Fruit fly (Drosophila melanogaster) whole organism, embryonic: Measurements from ENCODE around the gene CG6959.

Experiments
- ATbp ChIP-seq: fragments of 200-800 bp; sonication (Bioruptor generic); optimal IDR thresholded peaks from 2 replicates; lab custom pipeline; 2017; ENCODE audit warnings: missing biosample characterization, mild to moderate bottlenecking, missing genetic modification characterization, missing genetic modification reagents
- Abd-B ChIP-seq: fragments of 200-800 bp; sonication (Bioruptor generic); optimal IDR thresholded peaks from 2 replicates; lab custom pipeline; 2018; ENCODE audit warnings: missing biosample characterization, mild to moderate bottlenecking, missing genetic modification characterization, moderate library complexity
- Atf-2 ChIP-seq: fragments of 200-800 bp; sonication (Bioruptor generic); optimal IDR thresholded peaks from 2 replicates; lab custom pipeline; 2016; ENCODE audit warnings: missing biosample characterization, missing genetic modification characterization
- CG10565 ChIP-seq: fragments of 200-800 bp; sonication (Bioruptor generic); optimal IDR thresholded peaks from 3 replicates; lab custom pipeline; 2016; ENCODE audit warnings: missing biosample characterization, mild to moderate bottlenecking, missing genetic modification characterization
- CG10979 ChIP-seq: fragments of 200-800 bp; sonication (Bioruptor generic); optimal IDR thresholded peaks from 2 replicates; lab custom pipeline; 2018; ENCODE audit warnings: missing biosample characterization, mild to moderate bottlenecking, missing genetic modification characterization, moderate library complexity
- CG11723 ChIP-seq: fragments of 200-800 bp; sonication (Bioruptor generic); optimal IDR thresholded peaks from 2 replicates; lab custom pipeline; 2017; ENCODE audit warnings: missing biosample characterization, mild to moderate bottlenecking, missing genetic modification characterization
- CG14050 ChIP-seq: fragments of 200-800 bp; sonication (Bioruptor generic); IDR thresholded peaks from 3 replicates; pipeline ENCODE4 v1.3.6; 2022; ENCODE audit warnings: missing biosample characterization, missing genetic modification characterization
- CG17568 ChIP-seq: fragments of 200-800 bp; sonication (Bioruptor generic); optimal IDR thresholded peaks from 2 replicates; lab custom pipeline; 2018; ENCODE audit warnings: missing biosample characterization, mild to moderate bottlenecking, missing genetic modification characterization, moderate library complexity
- CG17829 ChIP-seq: fragments of 200-800 bp; optimal IDR thresholded peaks from 2 replicates; lab custom pipeline; 2019; ENCODE audit warnings: missing biosample characterization, mild to moderate bottlenecking, missing genetic modification characterization, moderate library complexity
- CG2199 ChIP-seq: fragments of 200-800 bp; sonication (Bioruptor generic); IDR thresholded peaks from 3 replicates; pipeline ENCODE4 v1.3.6; 2022; ENCODE audit warnings: missing biosample characterization, missing genetic modification characterization
- CG2875 ChIP-seq: fragments of 200-800 bp; sonication (Bioruptor generic); optimal IDR thresholded peaks from 2 replicates; lab custom pipeline; 2017; ENCODE audit warnings: missing biosample characterization, mild to moderate bottlenecking, missing genetic modification characterization, missing genetic modification reagents
- CG31388 ChIP-seq: fragments of 200-800 bp; sonication (Bioruptor generic); optimal IDR thresholded peaks from 2 replicates; lab custom pipeline; 2016; ENCODE audit warnings: missing biosample characterization, missing genetic modification characterization
- CG33213 ChIP-seq: fragments of 200-800 bp; sonication (Bioruptor generic); optimal IDR thresholded peaks from 3 replicates; lab custom pipeline; 2016; ENCODE audit warnings: missing biosample characterization, missing genetic modification characterization
- CG42726 ChIP-seq: fragments of 200-800 bp; sonication (Bioruptor generic); IDR thresholded peaks from 2 replicates; pipeline ENCODE4 v1.3.6; 2022; ENCODE audit warnings: missing biosample characterization, missing genetic modification characterization; ENCODE audit not compliant: partially characterized antibody
- CG5245 ChIP-seq: fragments of 200-800 bp; sonication (Bioruptor generic); optimal IDR thresholded peaks from 3 replicates; lab custom pipeline; 2016; ENCODE audit warnings: missing biosample characterization, missing genetic modification characterization
- CG6689 ChIP-seq: fragments of 200-800 bp; sonication (Bioruptor generic); IDR thresholded peaks from 2 replicates; pipeline ENCODE4 v1.3.6; 2022; ENCODE audit warnings: missing biosample characterization, missing genetic modification characterization
- CG7357 ChIP-seq: fragments of 200-800 bp; sonication (Bioruptor generic); IDR thresholded peaks from 3 replicates; pipeline ENCODE4 v1.3.6; 2022; ENCODE audit warnings: missing biosample characterization, missing genetic modification characterization
- CkIIα-i1 ChIP-seq: fragments of 200-800 bp; sonication (Bioruptor generic); IDR thresholded peaks from 2 replicates; pipeline ENCODE4 v1.3.6; 2022; ENCODE audit warnings: missing biosample characterization, missing genetic modification characterization
- Doc2 ChIP-seq: fragments of 200-800 bp; sonication (Bioruptor generic); IDR thresholded peaks from 2 replicates; pipeline ENCODE4 v1.3.6; 2022; ENCODE audit warnings: missing biosample characterization, missing genetic modification characterization
- Dp ChIP-seq: fragments of 200-800 bp; sonication (Bioruptor generic); optimal IDR thresholded peaks from 2 replicates; lab custom pipeline; 2018; ENCODE audit warnings: missing biosample characterization, mild to moderate bottlenecking, missing genetic modification characterization, moderate library complexity
- Fer3 ChIP-seq: fragments of 200-800 bp; sonication (Bioruptor generic); optimal IDR thresholded peaks from 2 replicates; lab custom pipeline; 2018; ENCODE audit warnings: missing biosample characterization, mild to moderate bottlenecking, missing genetic modification characterization, moderate library complexity
- Hr39 ChIP-seq: fragments of >200 bp; optimal IDR thresholded peaks from 2 replicates; lab custom pipeline; 2017
- Hr78 ChIP-seq, 2 experiments: fragments of 200-800 bp in 1 of 2; fragments of >200 bp in 1 of 2; sonication (Bioruptor generic) in 1 of 2; optimal IDR thresholded peaks; 2 replicates each; lab custom pipeline; 2017 to 2019; ENCODE audit warnings: missing biosample characterization in 2 of 2, missing genetic modification characterization in 2 of 2, mild to moderate bottlenecking in 1 of 2, moderate library complexity in 1 of 2
- Lim3 ChIP-seq: fragments of 200-800 bp; sonication (Bioruptor generic); IDR thresholded peaks from 2 replicates; pipeline ENCODE4 v1.3.6; 2022; ENCODE audit warnings: missing biosample characterization, missing genetic modification characterization
- Max ChIP-seq: fragments of 200-800 bp; sonication (Bioruptor generic); optimal IDR thresholded peaks from 2 replicates; lab custom pipeline; 2016; ENCODE audit warnings: missing biosample characterization, mild to moderate bottlenecking, missing genetic modification characterization
- NK7.1 ChIP-seq: fragments of 200-800 bp; sonication (Bioruptor generic); optimal IDR thresholded peaks from 3 replicates; lab custom pipeline; 2016; ENCODE audit warnings: missing biosample characterization, missing genetic modification characterization
- Pdp1 ChIP-seq, 2 experiments: fragments of 200-800 bp; sonication (Bioruptor generic); optimal IDR thresholded peaks; 3 replicates each; lab custom pipeline; 2016; ENCODE audit warnings: missing biosample characterization in 2 of 2, missing genetic modification characterization in 2 of 2, mild to moderate bottlenecking in 1 of 2, moderate library complexity in 1 of 2
- Side ChIP-seq: fragments of 200-800 bp; sonication (Bioruptor generic); optimal IDR thresholded peaks from 2 replicates; lab custom pipeline; 2016; ENCODE audit warnings: missing biosample characterization, missing genetic modification characterization
- Xbp1 ChIP-seq: fragments of 200-800 bp; sonication (Bioruptor generic); optimal IDR thresholded peaks from 3 replicates; lab custom pipeline; 2016; ENCODE audit warnings: missing biosample characterization, mild to moderate bottlenecking, missing genetic modification characterization
- al ChIP-seq: fragments of 200-800 bp; sonication (Bioruptor generic); IDR thresholded peaks from 2 replicates; pipeline ENCODE4 v1.3.6; 2022; ENCODE audit warnings: missing biosample characterization, missing genetic modification characterization
- bcd ChIP-seq: fragments of 200-800 bp; sonication (Bioruptor generic); optimal IDR thresholded peaks from 2 replicates; lab custom pipeline; 2017; ENCODE audit warnings: missing biosample characterization, mild to moderate bottlenecking, missing genetic modification characterization
- btn ChIP-seq: fragments of 200-800 bp; sonication (Bioruptor generic); optimal IDR thresholded peaks from 2 replicates; lab custom pipeline; 2016; ENCODE audit warnings: missing biosample characterization, missing genetic modification characterization
- cad ChIP-seq: fragments of >200 bp; optimal IDR thresholded peaks from 2 replicates; lab custom pipeline; 2017; ENCODE audit warnings: missing biosample characterization, missing genetic modification characterization
- crc ChIP-seq: fragments of 200-800 bp; sonication (Bioruptor generic); optimal IDR thresholded peaks from 2 replicates; lab custom pipeline; 2016; ENCODE audit warnings: missing biosample characterization, missing genetic modification characterization
- emc ChIP-seq: fragments of 200-800 bp; sonication (Bioruptor generic); optimal IDR thresholded peaks from 2 replicates; lab custom pipeline; 2016; ENCODE audit warnings: missing biosample characterization, missing genetic modification characterization
- ems ChIP-seq: fragments of 200-800 bp; sonication (Bioruptor generic); optimal IDR thresholded peaks from 3 replicates; lab custom pipeline; 2016; ENCODE audit warnings: missing biosample characterization, missing genetic modification characterization
- gsb ChIP-seq: fragments of 200-800 bp; sonication (Bioruptor generic); IDR thresholded peaks from 2 replicates; pipeline ENCODE4 v1.3.6; 2022; ENCODE audit warnings: missing biosample characterization, missing genetic modification characterization
- jumu ChIP-seq: fragments of 200-800 bp; sonication (Bioruptor generic); optimal IDR thresholded peaks from 3 replicates; lab custom pipeline; 2016; ENCODE audit warnings: missing biosample characterization, missing genetic modification characterization
- lbe ChIP-seq: fragments of 200-800 bp; sonication (Bioruptor generic); optimal IDR thresholded peaks from 2 replicates; lab custom pipeline; 2016; ENCODE audit warnings: missing biosample characterization, mild to moderate bottlenecking, missing genetic modification characterization
- maf-S ChIP-seq: fragments of 200-800 bp; sonication (Bioruptor generic); optimal IDR thresholded peaks from 2 replicates; lab custom pipeline; 2016; ENCODE audit warnings: missing biosample characterization, missing genetic modification characterization
- mam ChIP-seq: fragments of 200-800 bp; sonication (Bioruptor generic); optimal IDR thresholded peaks from 3 replicates; lab custom pipeline; 2016; ENCODE audit warnings: missing biosample characterization, missing genetic modification characterization
- pb ChIP-seq: fragments of 200-800 bp; sonication (Bioruptor generic); optimal IDR thresholded peaks from 3 replicates; lab custom pipeline; 2016; ENCODE audit warnings: missing biosample characterization, missing genetic modification characterization
- prd ChIP-seq, 3 experiments: fragments of >200 bp in 2 of 3; fragments of 200-800 bp in 1 of 3; sonication (Bioruptor generic) in 1 of 3; optimal IDR thresholded peaks in 2 of 3; IDR thresholded peaks in 1 of 3; 2 replicates in 2 of 3; 3 replicates in 1 of 3; pipeline versions ENCODE4 v1.3.6 to Lab custom; 2017 to 2022; ENCODE audit warnings: missing biosample characterization in 1 of 3, missing genetic modification characterization in 1 of 3
- ro ChIP-seq: fragments of 200-800 bp; sonication (Bioruptor generic); IDR thresholded peaks from 2 replicates; pipeline ENCODE4 v1.3.6; 2022; ENCODE audit warnings: missing biosample characterization, missing genetic modification characterization
- row ChIP-seq: fragments of 200-800 bp; sonication (Bioruptor generic); IDR thresholded peaks from 3 replicates; pipeline ENCODE4 v1.3.6; 2022; ENCODE audit warnings: missing biosample characterization, missing genetic modification characterization
- slbo ChIP-seq: fragments of 200-800 bp; sonication (Bioruptor generic); IDR thresholded peaks from 2 replicates; pipeline ENCODE4 v1.3.6; 2022; ENCODE audit warnings: missing biosample characterization, missing genetic modification characterization
- so ChIP-seq: fragments of 200-800 bp; sonication (Bioruptor generic); IDR thresholded peaks from 3 replicates; pipeline ENCODE4 v1.3.6; 2022; ENCODE audit warnings: missing biosample characterization, missing genetic modification characterization
- sqz ChIP-seq: fragments of 200-800 bp; sonication (Bioruptor generic); optimal IDR thresholded peaks from 3 replicates; lab custom pipeline; 2018; ENCODE audit warnings: missing biosample characterization, mild to moderate bottlenecking, missing genetic modification characterization
- wek ChIP-seq: fragments of 200-800 bp; sonication (Bioruptor generic); optimal IDR thresholded peaks from 3 replicates; lab custom pipeline; 2018; ENCODE audit warnings: missing biosample characterization, mild to moderate bottlenecking, missing genetic modification characterization, moderate library complexity
- yki ChIP-seq: fragments of >200 bp; optimal IDR thresholded peaks from 3 replicates; lab custom pipeline; 2018

The CG6959 gene

DNA sequence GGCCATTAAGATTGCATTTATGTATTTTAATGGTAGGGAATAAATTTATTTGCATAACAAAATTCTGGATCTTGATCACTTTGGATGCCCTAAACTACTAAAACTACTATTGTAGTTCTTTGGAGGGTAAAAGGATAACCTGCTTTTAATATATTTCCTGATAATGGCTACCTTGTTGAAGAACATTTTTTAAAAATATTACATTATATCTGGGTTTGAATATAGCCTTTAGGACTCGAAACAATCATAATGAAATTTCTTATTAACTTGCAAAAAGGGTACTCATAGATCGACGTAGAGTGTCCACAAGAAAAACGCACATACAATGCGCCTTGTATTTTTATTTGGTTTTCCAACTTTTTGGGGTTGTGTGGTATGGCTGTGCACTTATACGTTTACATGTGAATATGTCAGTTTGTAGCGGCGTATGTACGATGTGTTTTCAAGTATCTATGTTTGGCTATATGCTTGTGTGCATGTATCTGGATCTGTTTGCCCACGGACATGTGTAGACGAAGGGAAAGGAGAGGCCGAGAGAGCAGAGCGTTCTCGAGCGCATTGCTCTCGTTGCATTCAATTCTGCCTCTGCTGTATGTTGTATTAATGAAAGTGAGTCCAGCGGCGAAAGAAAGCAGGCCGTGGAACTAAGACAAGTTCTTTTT is 89.8 kb downstream of the CG6959 start (continued):
- TF ChIP-seq al (GFP tag; lab: Robert Waterston, UW): no peak
- TF ChIP-seq CG31388 (GFP tag; lab: Kevin White, UChicago): peak; percentile 63
- no peak for TF ChIP-seq ro (GFP tag; lab: Robert Waterston, UW)
- TF ChIP-seq Xbp1: peak; percentile 79
- peak; percentile 34; the same call in 1 of the 3 replicates for TF ChIP-seq CG14050
- TF ChIP-seq Dp: no peak
- TF ChIP-seq CG42726 (GFP tag; lab: Robert Waterston, UW): no peak
- peak; percentile 36; the same call in 1 of the 3 replicates for TF ChIP-seq CG7357 (GFP tag; lab: Robert Waterston, UW)
- peak; percentile 29 for TF ChIP-seq CG10565
- no peak for TF ChIP-seq Doc2 (GFP tag; lab: Robert Waterston, UW)
- TF ChIP-seq Atf-2 (GFP tag; lab: Kevin White, UChicago): peak; percentile 62
- no peak for TF ChIP-seq emc (GFP tag; lab: Kevin White, UChicago)
- peak; percentile 81 for TF ChIP-seq Abd-B
- TF ChIP-seq maf-S: no peak
- TF ChIP-seq ems (GFP tag; lab: Kevin White, UChicago): peak; percentile 16
- TF ChIP-seq ATbp (GFP tag; lab: Kevin White, UChicago): peak; percentile 69
- TF ChIP-seq bcd: peak; percentile 66
- TF ChIP-seq yki: peak; percentile 53
- peak; percentile 94 for TF ChIP-seq CG10979
- TF ChIP-seq pb (GFP tag; lab: Kevin White, UChicago): no peak
- peak; percentile 68; the same call in 2 of the 3 replicates for TF ChIP-seq CG2199 (GFP tag; lab: Robert Waterston, UW)
- TF ChIP-seq Side: peak; percentile 38
- peak; percentile 48 for TF ChIP-seq CG33213 (GFP tag; lab: Kevin White, UChicago)
- no peak for TF ChIP-seq Lim3 (GFP tag; lab: Robert Waterston, UW)
- TF ChIP-seq slbo: no peak
- TF ChIP-seq CG5245 (GFP tag; lab: Kevin White, UChicago): peak; percentile 50
- TF ChIP-seq jumu (GFP tag; lab: Kevin White, UChicago): peak; percentile 28
- TF ChIP-seq mam: peak; percentile 14
- TF ChIP-seq sqz (GFP tag; lab: Kevin White, UChicago): peak; percentile 12
- peak in 1 of 2 experiments; percentile 14 for TF ChIP-seq Hr78 (GFP tag; optimal IDR thresholded peaks at IDR 0.05; lab: Kevin White, UChicago)
- TF ChIP-seq btn (GFP tag; lab: Kevin White, UChicago): peak; percentile 68
- TF ChIP-seq CkIIα-i1: no peak
- no peak for TF ChIP-seq cad
- TF ChIP-seq wek (GFP tag; lab: Kevin White, UChicago): peak; percentile 16
- peak; percentile 71 for TF ChIP-seq CG17829 (tag; lab: Kevin White, UChicago)
- no peak for TF ChIP-seq NK7.1 (GFP tag; lab: Kevin White, UChicago)
- TF ChIP-seq prd (optimal IDR thresholded peaks at IDR 0.05; lab: Kevin White, UChicago): no peak
- peak; percentile 77 for TF ChIP-seq prd (GFP tag; IDR thresholded peaks at IDR 0.05; lab: Robert Waterston, UW)
- TF ChIP-seq CG2875 (GFP tag; lab: Kevin White, UChicago): peak; percentile 67
- TF ChIP-seq CG6689 (GFP tag; lab: Robert Waterston, UW): peak; percentile 48
- TF ChIP-seq Pdp1 (GFP tag; optimal IDR thresholded peaks at IDR 0.05; lab: Kevin White, UChicago): peak; percentile 65 to 74
- peak; percentile 67 for TF ChIP-seq CG17568 (GFP tag; lab: Kevin White, UChicago)
- peak; percentile 72 for TF ChIP-seq Max (GFP tag; lab: Kevin White, UChicago)
- peak; percentile 75 for TF ChIP-seq row (GFP tag; lab: Robert Waterston, UW)
- TF ChIP-seq CG11723: peak; percentile 12
- peak; percentile 20; the same call in 1 of the 3 replicates for TF ChIP-seq so
- TF ChIP-seq lbe: peak; percentile 79
- TF ChIP-seq Hr39 (lab: Kevin White, UChicago): no peak
- no peak for TF ChIP-seq Fer3 (tag; lab: Kevin White, UChicago)
- TF ChIP-seq gsb: no peak
- TF ChIP-seq crc (GFP tag; lab: Kevin White, UChicago): peak; percentile 33
